Fruit fly (Drosophila melanogaster): ENCODE results near the gene Or85e.

Or85e gene

DNA sequence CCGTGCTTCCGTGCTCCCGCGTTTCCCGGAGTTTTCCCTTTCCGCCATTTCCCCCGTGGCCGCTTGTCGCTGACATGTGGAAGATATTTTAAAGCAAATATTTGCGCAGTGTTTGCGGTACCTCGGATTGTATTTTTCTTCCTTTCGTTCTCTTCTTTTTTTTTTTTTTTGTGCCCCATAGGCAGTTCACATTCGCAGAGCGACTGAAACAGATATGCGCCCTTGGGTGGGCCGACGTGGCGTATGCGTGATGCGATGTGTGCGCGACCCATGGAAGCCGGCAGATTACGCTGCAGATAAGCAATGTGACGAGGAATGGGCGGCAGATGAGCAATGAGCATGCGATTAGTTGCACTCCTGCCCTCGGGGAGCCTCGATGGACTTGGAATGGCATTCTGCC lies 47.8 kb downstream of the Or85e start:
- TF ChIP-seq CG6689 (GFP tag; IDR thresholded peaks at IDR 0.05) (no peak), CG15514 (GFP tag; optimal IDR thresholded peaks at IDR 0.05) (no peak), sug (tag; optimal IDR thresholded peaks at IDR 0.05) (no peak), Hr39 (optimal IDR thresholded peaks at IDR 0.05) (peak; percentile 51), Ets65A (GFP tag) (peak; percentile 46), tup (GFP tag; optimal IDR thresholded peaks at IDR 0.05) (no peak)

Measured in whole organism, embryonic.